Fruit fly (Drosophila melanogaster) ovary, adult (tissue): ENCODE measurements around the gene CG17380.

Experiments
- CG17801 ChIP-seq: fragments of 200-800 bp; optimal IDR thresholded peaks from 2 replicates; lab custom pipeline; 2019; ENCODE audit warnings: missing biosample characterization, mild to moderate bottlenecking, missing genetic modification characterization, moderate library complexity; ENCODE audit not compliant: partially characterized antibody

CG17380 gene

dm6 chr3R:23367540-23367939 lies 36.0 kb downstream of the CG17380 start:
- TF ChIP-seq CG17801 (GFP tag; lab: Kevin White, UChicago) = no peak

- no peak for TF ChIP-seq CG17801 (GFP tag; lab: Kevin White, UChicago)
These were observed 38.5 kb downstream of the CG17380 start for dm6 chr3R:23365028-23365427.

dm6 chr3R:23363515-23364124 lies 39.9 kb downstream of the CG17380 start, which contains the start of gene CG4408:
TSS of gene CG4408 (minus strand) at chr3R:23363574.
- TF ChIP-seq CG17801 (GFP tag; lab: Kevin White, UChicago) = peak; percentile 88

- TF ChIP-seq CG17801 (GFP tag; lab: Kevin White, UChicago) = no peak
These were observed 43.2 kb downstream of the CG17380 start for dm6 chr3R:23360356-23360755.

- TF ChIP-seq CG17801 (GFP tag; lab: Kevin White, UChicago) = no peak
These were observed 44.1 kb downstream of the CG17380 start for dm6 chr3R:23359420-23359819.

- peak; percentile 58 for TF ChIP-seq CG17801 (GFP tag; lab: Kevin White, UChicago)
These were observed 44.9 kb downstream of the CG17380 start, which contains the start of gene RpS3 for dm6 chr3R:23358565-23359138. TSS of gene RpS3 (plus strand) at chr3R:23358812.

dm6 chr3R:23356920-23357386 lies 46.6 kb downstream of the CG17380 start:
- TF ChIP-seq CG17801 (GFP tag; lab: Kevin White, UChicago) = peak; percentile 77

dm6 chr3R:23355829-23356738 lies 47.4 kb downstream of the CG17380 start, which contains the start of the genes ATPsynCF6 and Sec13:
TSS of gene ATPsynCF6 (minus strand) at chr3R:23356064.
TSS of gene Sec13 (plus strand) at chr3R:23356278.
- peak; percentile 68 for TF ChIP-seq CG17801 (GFP tag; lab: Kevin White, UChicago)
